Fruit fly (Drosophila melanogaster): ENCODE measurements around the gene CG10357.

DNA sequence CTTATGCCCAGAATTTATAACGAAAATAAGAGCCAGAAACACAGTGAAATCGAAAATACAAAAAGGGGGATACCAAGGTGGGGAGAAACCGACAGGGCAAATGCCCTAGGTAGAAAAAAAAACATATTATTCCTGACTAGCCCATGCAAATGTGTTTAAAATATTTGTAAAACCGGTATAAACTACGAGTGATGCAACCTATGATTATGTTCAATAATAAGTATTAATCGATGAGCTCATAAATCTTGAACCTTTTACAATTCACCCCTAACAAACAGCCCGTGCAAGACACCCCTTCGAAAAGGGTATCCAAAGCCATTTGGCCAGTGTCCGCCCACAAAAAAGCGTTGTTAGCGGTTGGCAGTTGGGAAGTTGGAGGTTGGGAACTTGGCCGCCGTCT, 42.7 kb downstream of the CG10357 start:
- TF ChIP-seq Pif1B (GFP tag; optimal IDR thresholded peaks at IDR 0.05) (no peak), EcR (GFP tag; optimal IDR thresholded peaks at IDR 0.05) (no peak), CG14655 (GFP tag; optimal IDR thresholded peaks at IDR 0.05) (no peak), CG8301 (tag; optimal IDR thresholded peaks at IDR 0.05) (no peak), CG8159 (tag; optimal IDR thresholded peaks at IDR 0.05) (no peak), gl (tag; optimal IDR thresholded peaks at IDR 0.05) (no peak), CG13204 (GFP tag; optimal IDR thresholded peaks at IDR 0.05) (no peak), Ets98B (GFP tag; IDR thresholded peaks at IDR 0.05) (no peak), CG12605 (GFP tag; IDR thresholded peaks at IDR 0.05) (no peak), CG10348 (GFP tag; IDR thresholded peaks at IDR 0.05) (no peak)

Measured in whole organism, pupa.